Fruit fly (Drosophila melanogaster) whole organism, pupa: ENCODE data around the gene bves.
A peak's percentile ranks its signal among the peaks of the same experiment; 100 is the strongest.

Experiments used
- CG10348 ChIP-seq: fragments of 200-800 bp; sonication (Bioruptor generic); IDR thresholded peaks from 2 replicates; pipeline ENCODE4 v1.3.6; 2022; ENCODE audit warnings: missing biosample characterization, missing genetic modification characterization
- CG12605 ChIP-seq: fragments of 200-800 bp; sonication (Bioruptor generic); IDR thresholded peaks from 2 replicates; pipeline ENCODE4 v1.3.6; 2022; ENCODE audit warnings: missing biosample characterization, missing genetic modification characterization
- CG13204 ChIP-seq: fragments of 200-800 bp; sonication (Bioruptor generic); optimal IDR thresholded peaks from 2 replicates; lab custom pipeline; 2018; ENCODE audit warnings: missing biosample characterization, mild to moderate bottlenecking, missing genetic modification characterization, moderate library complexity
- CG14655 ChIP-seq: fragments of 200-800 bp; sonication (Bioruptor generic); optimal IDR thresholded peaks from 3 replicates; lab custom pipeline; 2017; ENCODE audit warnings: mild to moderate bottlenecking, missing biosample characterization, missing genetic modification reagents, missing genetic modification characterization
- CG15710 ChIP-seq: fragments of 200-800 bp; sonication (Bioruptor generic); optimal IDR thresholded peaks from 2 replicates; lab custom pipeline; 2018; ENCODE audit warnings: missing biosample characterization, mild to moderate bottlenecking, missing genetic modification characterization, moderate library complexity
- CG17806 ChIP-seq: fragments of 200-800 bp; sonication (Bioruptor generic); optimal IDR thresholded peaks from 2 replicates; lab custom pipeline; 2018; ENCODE audit warnings: missing biosample characterization, mild to moderate bottlenecking, missing genetic modification characterization, moderate library complexity
- CG32121 ChIP-seq: fragments of 200-800 bp; sonication (Bioruptor generic); IDR thresholded peaks from 2 replicates; pipeline ENCODE4 v1.3.6; 2022; ENCODE audit warnings: missing biosample characterization, missing genetic modification characterization
- CG34367 ChIP-seq: fragments of 200-800 bp; sonication (Bioruptor generic); optimal IDR thresholded peaks from 2 replicates; lab custom pipeline; 2018; ENCODE audit warnings: missing biosample characterization, mild to moderate bottlenecking, missing genetic modification characterization
- CG4496 ChIP-seq: fragments of 200-800 bp; sonication (Bioruptor generic); IDR thresholded peaks from 3 replicates; pipeline ENCODE4 v1.3.6; 2022; ENCODE audit warnings: missing biosample characterization, missing genetic modification characterization
- CG8159 ChIP-seq: fragments of 200-800 bp; sonication (Bioruptor generic); optimal IDR thresholded peaks from 3 replicates; lab custom pipeline; 2018; ENCODE audit warnings: missing biosample characterization, mild to moderate bottlenecking, missing genetic modification characterization, moderate library complexity
- CG8301 ChIP-seq: fragments of 200-800 bp; sonication (Bioruptor generic); optimal IDR thresholded peaks from 2 replicates; lab custom pipeline; 2018; ENCODE audit warnings: missing biosample characterization, mild to moderate bottlenecking, missing genetic modification characterization
- CG9948 ChIP-seq: fragments of 200-800 bp; sonication (Bioruptor generic); optimal IDR thresholded peaks from 2 replicates; lab custom pipeline; 2018; ENCODE audit warnings: missing biosample characterization, mild to moderate bottlenecking, missing genetic modification characterization, moderate library complexity
- D1 ChIP-seq: fragments of 200-800 bp; sonication (Bioruptor generic); optimal IDR thresholded peaks from 2 replicates; lab custom pipeline; 2018; ENCODE audit warnings: missing biosample characterization, mild to moderate bottlenecking, missing genetic modification characterization, moderate library complexity
- EcR ChIP-seq: fragments of 200-800 bp; sonication (Bioruptor generic); optimal IDR thresholded peaks from 3 replicates; lab custom pipeline; 2019; ENCODE audit warnings: missing biosample characterization, missing genetic modification characterization, mild to moderate bottlenecking, moderate library complexity, missing genetic modification reagents
- Ets98B ChIP-seq: fragments of 200-800 bp; sonication (Bioruptor generic); IDR thresholded peaks from 2 replicates; pipeline ENCODE4 v1.3.6; 2022; ENCODE audit warnings: missing biosample characterization, missing genetic modification characterization
- Pif1A ChIP-seq: fragments of 200-800 bp; sonication (Bioruptor generic); optimal IDR thresholded peaks from 3 replicates; lab custom pipeline; 2016; ENCODE audit warnings: missing biosample characterization, missing genetic modification characterization
- Pif1B ChIP-seq: fragments of 200-800 bp; sonication (Bioruptor generic); optimal IDR thresholded peaks from 3 replicates; lab custom pipeline; 2016; ENCODE audit warnings: missing biosample characterization, missing genetic modification characterization
- Snoo ChIP-seq: fragments of 200-800 bp; sonication (Bioruptor generic); optimal IDR thresholded peaks from 3 replicates; lab custom pipeline; 2017; ENCODE audit warnings: missing biosample characterization, mild to moderate bottlenecking, missing genetic modification characterization, inconsistent platforms
- fd96Ca ChIP-seq: fragments of 200-800 bp; sonication (Bioruptor generic); IDR thresholded peaks from 3 replicates; pipeline ENCODE4 v1.3.6; 2022; ENCODE audit warnings: missing biosample characterization, missing genetic modification characterization
- gl ChIP-seq: fragments of 200-800 bp; sonication (Bioruptor generic); optimal IDR thresholded peaks from 2 replicates; lab custom pipeline; 2018; ENCODE audit warnings: missing biosample characterization, mild to moderate bottlenecking, missing genetic modification characterization
- rn ChIP-seq: fragments of 200-800 bp; sonication (Bioruptor generic); IDR thresholded peaks from 2 replicates; pipeline ENCODE4 v1.3.6; 2022; ENCODE audit warnings: missing biosample characterization, missing genetic modification characterization

Gene bves

DNA sequence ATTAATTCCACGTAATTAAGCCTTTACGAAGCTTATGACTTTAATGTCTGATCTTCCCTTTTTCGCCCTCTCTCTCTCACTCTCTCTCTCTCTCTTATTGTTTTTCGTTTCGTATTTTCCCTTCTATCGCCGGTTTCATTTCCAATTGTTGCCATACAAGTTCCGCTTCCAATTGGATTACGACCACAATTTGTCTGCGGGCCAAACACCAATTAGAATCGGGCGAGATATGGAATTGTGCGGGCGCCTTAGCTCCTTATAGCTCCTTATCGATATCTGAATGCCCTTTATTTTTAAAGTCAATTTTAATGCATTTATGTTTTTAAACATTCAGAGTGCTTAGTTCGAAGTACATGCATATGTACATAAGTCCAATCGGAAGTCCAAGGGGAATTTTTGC, 3.0 kb downstream of the bves start:
- no peak for TF ChIP-seq Pif1B
- no peak for TF ChIP-seq CG12605
- no peak for TF ChIP-seq CG10348 (GFP tag; lab: Robert Waterston, UW)
- no peak for TF ChIP-seq Pif1A (GFP tag; lab: Kevin White, UChicago)
- TF ChIP-seq CG15710 (tag; lab: Kevin White, UChicago), result no peak
- TF ChIP-seq CG34367 (tag; lab: Kevin White, UChicago), result no peak
- no peak for TF ChIP-seq fd96Ca (GFP tag; lab: Robert Waterston, UW)
- no peak for TF ChIP-seq gl (tag; lab: Kevin White, UChicago)
- TF ChIP-seq CG17806 (tag; lab: Kevin White, UChicago), result no peak
- no peak for TF ChIP-seq EcR
- TF ChIP-seq Ets98B (GFP tag; lab: Robert Waterston, UW), result no peak
- TF ChIP-seq CG32121, result no peak
- TF ChIP-seq CG4496 (GFP tag; lab: Robert Waterston, UW), result no peak
- no peak for TF ChIP-seq CG8159 (tag; lab: Kevin White, UChicago)
- TF ChIP-seq D1 (tag; lab: Kevin White, UChicago), result no peak
- TF ChIP-seq CG14655 (GFP tag; lab: Kevin White, UChicago), result no peak

DNA sequence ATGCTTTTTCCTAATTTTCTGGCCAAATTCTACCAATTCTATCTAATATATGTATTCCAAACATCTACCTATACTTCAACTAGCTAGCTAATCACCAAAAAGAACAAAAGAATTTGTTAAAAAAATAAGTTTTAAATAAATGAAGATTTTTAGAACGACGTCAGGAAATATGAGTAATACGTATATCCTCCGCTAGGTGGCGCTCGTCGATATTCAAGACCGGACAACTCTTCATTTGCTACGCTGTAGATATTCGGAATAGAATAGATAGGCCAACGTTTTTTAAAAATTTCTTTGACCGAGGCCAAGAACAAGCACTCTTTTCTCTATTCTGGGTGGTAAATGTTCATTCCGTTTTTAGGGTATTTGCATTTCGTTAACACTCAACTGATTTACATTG, 4.7 kb downstream of the bves start:
- TF ChIP-seq CG10348 (GFP tag; lab: Robert Waterston, UW) (no peak), Pif1B (no peak), CG4496 (GFP tag; lab: Robert Waterston, UW) (no peak), EcR (no peak), CG17806 (tag; lab: Kevin White, UChicago) (no peak), CG8159 (tag; lab: Kevin White, UChicago) (no peak), CG32121 (no peak), CG8301 (tag; lab: Kevin White, UChicago) (no peak), Pif1A (GFP tag; lab: Kevin White, UChicago) (no peak), CG15710 (tag; lab: Kevin White, UChicago) (no peak), CG9948 (tag; lab: Kevin White, UChicago) (no peak), CG13204 (no peak), rn (no peak), gl (tag; lab: Kevin White, UChicago) (no peak), CG14655 (GFP tag; lab: Kevin White, UChicago) (no peak), CG34367 (tag; lab: Kevin White, UChicago) (no peak), Snoo (tag; lab: Kevin White, UChicago) (no peak), D1 (tag; lab: Kevin White, UChicago) (no peak), CG12605 (no peak), fd96Ca (GFP tag; lab: Robert Waterston, UW) (no peak)

DNA sequence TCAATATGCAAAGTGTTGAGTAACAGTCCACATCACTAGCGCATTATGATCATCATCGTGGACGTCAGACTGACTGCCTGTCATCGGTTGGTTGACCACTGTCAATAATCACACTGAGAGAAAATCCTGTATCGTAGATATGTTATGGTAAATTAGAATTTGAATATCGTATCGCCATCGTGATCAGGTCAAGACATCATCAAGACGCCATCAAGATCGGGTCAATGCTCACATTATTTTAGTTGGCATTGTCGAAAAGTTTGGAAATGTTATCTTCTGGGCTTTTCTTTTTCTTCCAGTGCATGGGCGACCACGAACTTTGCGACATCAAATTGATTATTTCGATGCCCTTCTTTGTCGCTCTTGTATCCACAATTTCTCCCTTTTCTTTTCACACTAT, 5.2 kb downstream of the bves start:
- peak; percentile 67 for TF ChIP-seq CG17806 (tag; lab: Kevin White, UChicago)
- peak; percentile 71 for TF ChIP-seq Ets98B (GFP tag; lab: Robert Waterston, UW)
- TF ChIP-seq Pif1A (GFP tag; lab: Kevin White, UChicago), result peak; percentile 78
- TF ChIP-seq fd96Ca (GFP tag; lab: Robert Waterston, UW), result peak; percentile 83
- peak; percentile 88 for TF ChIP-seq Snoo (tag; lab: Kevin White, UChicago)
- TF ChIP-seq CG4496 (GFP tag; lab: Robert Waterston, UW), result peak; percentile 82
- TF ChIP-seq gl (tag; lab: Kevin White, UChicago), result peak; percentile 34
- TF ChIP-seq CG8301 (tag; lab: Kevin White, UChicago), result peak; percentile 80
- TF ChIP-seq CG13204, result peak; percentile 60
- peak; percentile 78 for TF ChIP-seq CG15710 (tag; lab: Kevin White, UChicago)
- TF ChIP-seq rn, result no peak
- peak; percentile 74 for TF ChIP-seq CG9948 (tag; lab: Kevin White, UChicago)
- peak; percentile 80 for TF ChIP-seq CG14655 (GFP tag; lab: Kevin White, UChicago)
- TF ChIP-seq CG32121, result peak; percentile 49; the same call in 1 of the 2 replicates
- peak; percentile 78 for TF ChIP-seq CG34367 (tag; lab: Kevin White, UChicago)
- TF ChIP-seq D1 (tag; lab: Kevin White, UChicago), result peak; percentile 23
- TF ChIP-seq CG12605, result 0 out of 2 replicates have a peak, but pooled peaks have one; percentile 33
- TF ChIP-seq CG8159 (tag; lab: Kevin White, UChicago), result peak; percentile 73
- peak; percentile 85 for TF ChIP-seq Pif1B
- peak; percentile 61 for TF ChIP-seq EcR
- no peak for TF ChIP-seq CG10348 (GFP tag; lab: Robert Waterston, UW)

DNA sequence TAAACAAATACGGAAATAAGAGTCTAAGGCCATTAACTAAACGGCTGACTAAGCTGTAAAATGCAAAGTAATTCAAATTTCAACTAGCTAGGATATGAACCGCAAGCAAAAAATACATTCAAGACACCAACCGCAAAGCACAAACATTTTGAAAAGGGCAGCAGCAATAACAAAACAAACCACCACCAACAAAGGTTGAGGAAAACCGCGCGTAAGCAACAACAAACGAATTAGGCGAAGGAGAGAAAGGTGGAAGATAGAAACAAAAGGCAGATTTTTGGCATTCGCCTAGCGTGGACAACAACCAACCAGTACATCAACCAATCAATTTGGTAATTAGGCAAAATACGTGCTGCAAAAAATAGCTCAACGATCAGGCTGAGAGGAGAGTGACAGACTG, 6.8 kb downstream of the bves start:
- TF ChIP-seq D1 (tag; lab: Kevin White, UChicago) (no peak), CG8301 (tag; lab: Kevin White, UChicago) (no peak), CG13204 (no peak), fd96Ca (GFP tag; lab: Robert Waterston, UW) (no peak), CG14655 (GFP tag; lab: Kevin White, UChicago) (no peak), Pif1B (no peak), CG34367 (tag; lab: Kevin White, UChicago) (no peak), Snoo (tag; lab: Kevin White, UChicago) (no peak), CG4496 (GFP tag; lab: Robert Waterston, UW) (no peak), CG32121 (no peak), CG8159 (tag; lab: Kevin White, UChicago) (no peak), EcR (no peak), CG15710 (tag; lab: Kevin White, UChicago) (no peak), CG10348 (GFP tag; lab: Robert Waterston, UW) (no peak), CG12605 (no peak), Pif1A (GFP tag; lab: Kevin White, UChicago) (no peak), rn (no peak), gl (tag; lab: Kevin White, UChicago) (no peak)

DNA sequence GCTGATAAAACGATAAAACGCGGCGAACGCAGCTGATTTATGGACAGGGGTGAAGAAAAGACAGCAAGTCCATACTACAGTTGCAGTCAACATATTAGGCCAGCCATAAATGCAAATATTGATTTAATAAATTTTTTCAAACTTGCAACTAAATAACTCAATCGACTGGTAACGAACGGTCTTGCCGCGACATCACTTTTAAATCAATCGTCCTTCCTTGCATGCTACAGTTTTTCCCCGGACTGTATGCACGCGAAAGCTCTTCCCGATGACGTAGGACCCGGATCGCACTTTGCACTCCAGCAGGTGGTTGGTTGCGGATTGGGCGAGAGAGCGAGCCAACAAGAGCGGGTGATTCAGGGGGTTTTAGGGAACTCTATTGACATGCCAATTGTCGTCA, 11.2 kb downstream of the bves start:
- peak; percentile 70 for TF ChIP-seq rn
- peak; percentile 93 for TF ChIP-seq fd96Ca (GFP tag; lab: Robert Waterston, UW)
- TF ChIP-seq D1 (tag; lab: Kevin White, UChicago), result no peak
- TF ChIP-seq Pif1B, result peak; percentile 92
- TF ChIP-seq CG8159 (tag; lab: Kevin White, UChicago), result peak; percentile 77
- TF ChIP-seq gl (tag; lab: Kevin White, UChicago), result peak; percentile 70
- peak; percentile 49 for TF ChIP-seq CG13204
- peak; percentile 89 for TF ChIP-seq Pif1A (GFP tag; lab: Kevin White, UChicago)
- peak; percentile 95 for TF ChIP-seq CG4496 (GFP tag; lab: Robert Waterston, UW)
- TF ChIP-seq Snoo (tag; lab: Kevin White, UChicago), result peak; percentile 95
- TF ChIP-seq CG10348 (GFP tag; lab: Robert Waterston, UW), result 0 out of 2 replicates have a peak, but pooled peaks have one; percentile 41
- TF ChIP-seq CG32121, result peak; percentile 88
- TF ChIP-seq EcR, result no peak
- peak; percentile 84 for TF ChIP-seq CG15710 (tag; lab: Kevin White, UChicago)
- peak; percentile 93 for TF ChIP-seq Ets98B (GFP tag; lab: Robert Waterston, UW)
- TF ChIP-seq CG12605, result peak; percentile 82
- peak; percentile 78 for TF ChIP-seq CG17806 (tag; lab: Kevin White, UChicago)
- peak; percentile 76 for TF ChIP-seq CG34367 (tag; lab: Kevin White, UChicago)
- TF ChIP-seq CG9948 (tag; lab: Kevin White, UChicago), result peak; percentile 72
- TF ChIP-seq CG14655 (GFP tag; lab: Kevin White, UChicago), result peak; percentile 77
- peak; percentile 68 for TF ChIP-seq CG8301 (tag; lab: Kevin White, UChicago)
- TF ChIP-seq, all 21 proteins: peak for 19
